Fruit fly (Drosophila melanogaster) ovary, adult (tissue): ENCODE results near the gene CG3473.

Source experiments
- CG17801 ChIP-seq: fragments of 200-800 bp; optimal IDR thresholded peaks from 2 replicates; lab custom pipeline; 2019; ENCODE audit warnings: missing biosample characterization, mild to moderate bottlenecking, missing genetic modification characterization, moderate library complexity; ENCODE audit not compliant: partially characterized antibody

The CG3473 gene

dm6 chr2L:14550653-14551352 is 12.7 kb downstream of the CG3473 start:
- no peak for TF ChIP-seq CG17801 (GFP tag; lab: Kevin White, UChicago)

- TF ChIP-seq CG17801 (GFP tag; lab: Kevin White, UChicago) = no peak
Observed at dm6 chr2L:14549009-14549408, 14.5 kb downstream of the CG3473 start, which contains the start of gene CG4218. Gene CG4218 (minus strand): TSS chr2L:14549109.

- TF ChIP-seq CG17801 (GFP tag; lab: Kevin White, UChicago) = no peak
Observed at dm6 chr2L:14546629-14547366, 16.7 kb downstream of the CG3473 start.

dm6 chr2L:14545319-14545740 is 18.2 kb downstream of the CG3473 start:
- TF ChIP-seq CG17801 (GFP tag; lab: Kevin White, UChicago) = no peak

- no peak for TF ChIP-seq CG17801 (GFP tag; lab: Kevin White, UChicago)
Observed at dm6 chr2L:14540539-14541106, 22.9 kb downstream of the CG3473 start.

dm6 chr2L:14539872-14540524 is 23.5 kb downstream of the CG3473 start:
- TF ChIP-seq CG17801 (GFP tag; lab: Kevin White, UChicago) = no peak

dm6 chr2L:14538853-14539358 is 24.6 kb downstream of the CG3473 start:
- no peak for TF ChIP-seq CG17801 (GFP tag; lab: Kevin White, UChicago)

dm6 chr2L:14537432-14538221 is 25.9 kb downstream of the CG3473 start:
- no peak for TF ChIP-seq CG17801 (GFP tag; lab: Kevin White, UChicago)

dm6 chr2L:14536730-14537427 is 26.6 kb downstream of the CG3473 start:
- TF ChIP-seq CG17801 (GFP tag; lab: Kevin White, UChicago) = no peak

dm6 chr2L:14533419-14534253 is 29.9 kb downstream of the CG3473 start:
- no peak for TF ChIP-seq CG17801 (GFP tag; lab: Kevin White, UChicago)

- no peak for TF ChIP-seq CG17801 (GFP tag; lab: Kevin White, UChicago)
Observed at dm6 chr2L:14532822-14533336, 30.6 kb downstream of the CG3473 start.

- no peak for TF ChIP-seq CG17801 (GFP tag; lab: Kevin White, UChicago)
Observed at dm6 chr2L:14531268-14531863, 32.2 kb downstream of the CG3473 start.
